Fruit fly (Drosophila melanogaster) whole organism: ENCODE results near the gene RabX6.

Experiments used
- CG8478 ChIP-seq: fragments of >200 bp; optimal IDR thresholded peaks from 2 replicates; lab custom pipeline; 2018; ENCODE audit warnings: inconsistent platforms
- EcR ChIP-seq, 2 experiments: fragments of >200 bp; optimal IDR thresholded peaks; 2 replicates each; lab custom pipeline; 2017; ENCODE audit warnings: missing biosample characterization in 2 of 2, missing genetic modification characterization in 2 of 2, missing genetic modification reagents in 2 of 2
- usp ChIP-seq: fragments of >200 bp; optimal IDR thresholded peaks from 2 replicates; lab custom pipeline; 2017; ENCODE audit warnings: missing biosample characterization, missing genetic modification characterization, mixed read lengths

- TF ChIP-seq CG8478 (no peak), usp (no peak), EcR (GFP tag; optimal IDR thresholded peaks at IDR 0.05; lab: Kevin White, UChicago) (no peak)
These were observed 9.2 kb downstream of the RabX6 start for dm6 chr3L:699368-700150.
